Worm (Caenorhabditis elegans) whole organism, L1 larva: ENCODE data around the gene fzr-1.

Experiments
- C16A3.4 ChIP-seq: fragments of 150-350 bp; optimal IDR thresholded peaks from 2 replicates; lab custom pipeline; 2014; ENCODE audit warnings: missing biosample characterization, missing genetic modification characterization
- C34B4.2 ChIP-seq: sonication (generic microtip); optimal IDR thresholded peaks from 2 replicates; lab custom pipeline; 2017; ENCODE audit warnings: mild to moderate bottlenecking, missing genetic modification characterization, missing compliant biosample characterization
- F16B12.6 ChIP-seq: fragments of 150-350 bp; optimal IDR thresholded peaks from 2 replicates; lab custom pipeline; 2014; ENCODE audit warnings: missing biosample characterization, missing genetic modification characterization
- Y116A8C.19 ChIP-seq: sonication (generic microtip); optimal IDR thresholded peaks from 2 replicates; lab custom pipeline; 2016; ENCODE audit warnings: missing compliant biosample characterization, missing genetic modification characterization, borderline replicate concordance
- alr-1 ChIP-seq: fragments of 200-800 bp; sonication (Bioruptor generic); optimal IDR thresholded peaks from 2 replicates; lab custom pipeline; 2018; ENCODE audit warnings: borderline replicate concordance, mild to moderate bottlenecking, missing genetic modification characterization, missing compliant biosample characterization
- ceh-63 ChIP-seq: fragments of 200-800 bp; sonication (Bioruptor generic); optimal IDR thresholded peaks from 2 replicates; lab custom pipeline; 2018; ENCODE audit warnings: mild to moderate bottlenecking, missing genetic modification characterization, missing compliant biosample characterization
- ceh-82 ChIP-seq, 3 experiments: fragments of 150-350 bp in 1 of 3; sonication (generic microtip) in 2 of 3; optimal IDR thresholded peaks; 2 replicates each; lab custom pipeline; 2014 to 2017; ENCODE audit warnings: missing biosample characterization in 3 of 3, missing genetic modification characterization in 3 of 3
- ceh-88 ChIP-seq: fragments of 200-800 bp; sonication (Bioruptor generic); IDR thresholded peaks from 2 replicates; pipeline ENCODE4 v1.3.6; 2022; ENCODE audit warnings: missing genetic modification characterization, missing compliant biosample characterization
- ceh-90 ChIP-seq: sonication (generic microtip); optimal IDR thresholded peaks from 2 replicates; lab custom pipeline; 2016; ENCODE audit warnings: missing genetic modification characterization, missing compliant biosample characterization
- dpl-1 ChIP-seq, 3 experiments: fragments of 150-350 bp in 2 of 3; sonication (generic microtip) in 1 of 3; optimal IDR thresholded peaks; 2 replicates each; lab custom pipeline; 2014 to 2017; ENCODE audit warnings: missing biosample characterization in 3 of 3, missing genetic modification characterization in 3 of 3, missing genetic modification reagents in 3 of 3
- efl-1 ChIP-seq, 4 experiments: fragments of 150-350 bp; optimal IDR thresholded peaks in 3 of 4; peaks in 1 of 4; 1 replicate in 1 of 4; 2 replicates in 3 of 4; lab custom pipeline; 2014; ENCODE audit warnings: missing biosample characterization in 2 of 4, missing genetic modification characterization in 2 of 4, missing genetic modification reagents in 2 of 4
- efl-3 ChIP-seq: fragments of 200-800 bp; sonication (Bioruptor generic); optimal IDR thresholded peaks from 2 replicates; lab custom pipeline; 2018; ENCODE audit warnings: mild to moderate bottlenecking, missing genetic modification characterization, missing compliant biosample characterization
- egl-13 ChIP-seq: sonication (generic microtip); optimal IDR thresholded peaks from 2 replicates; lab custom pipeline; 2016; ENCODE audit warnings: missing genotype, missing genetic modification reagents, missing genetic modification characterization, missing compliant biosample characterization
- egl-27 ChIP-seq, 2 experiments: fragments of 150-350 bp in 1 of 2; sonication (generic microtip); optimal IDR thresholded peaks; 3 replicates each; lab custom pipeline; 2017 to 2018; ENCODE audit warnings: missing biosample characterization in 2 of 2, missing genetic modification characterization in 2 of 2, missing genetic modification reagents in 2 of 2
- elt-2 ChIP-seq: sonication (generic microtip); optimal IDR thresholded peaks from 2 replicates; lab custom pipeline; 2016; ENCODE audit warnings: missing genetic modification characterization, mild to moderate bottlenecking, inconsistent platforms, missing compliant biosample characterization, missing genetic modification reagents
- elt-3 ChIP-seq, 6 experiments: fragments of 150-350 bp in 1 of 6; sonication (generic microtip); optimal IDR thresholded peaks; 2 replicates each; lab custom pipeline; 2017 to 2018; ENCODE audit warnings: missing biosample characterization in 6 of 6, missing genetic modification characterization in 6 of 6, inconsistent platforms in 1 of 6
- fkh-10 ChIP-seq: sonication (generic microtip); optimal IDR thresholded peaks from 2 replicates; lab custom pipeline; 2017; ENCODE audit warnings: missing biosample characterization, missing genetic modification reagents, missing genetic modification characterization
- fkh-8 ChIP-seq: sonication (generic microtip); optimal IDR thresholded peaks from 2 replicates; lab custom pipeline; 2016; ENCODE audit warnings: mild to moderate bottlenecking, missing genetic modification characterization, missing compliant biosample characterization
- grh-1 ChIP-seq: fragments of 200-800 bp; sonication (Bioruptor generic); IDR thresholded peaks from 2 replicates; pipeline ENCODE4 v1.3.6; 2022; ENCODE audit warnings: missing genetic modification reagents, missing genetic modification characterization, missing compliant biosample characterization
- irx-1 ChIP-seq: sonication (generic microtip); optimal IDR thresholded peaks from 2 replicates; lab custom pipeline; 2016; ENCODE audit warnings: missing genetic modification characterization, missing compliant biosample characterization
- jun-1 ChIP-seq: fragments of 150-350 bp; optimal IDR thresholded peaks from 2 replicates; lab custom pipeline; 2014; ENCODE audit warnings: missing biosample characterization, missing genetic modification reagents, missing genetic modification characterization
- lin-13 ChIP-seq: fragments of 150-350 bp; optimal IDR thresholded peaks from 2 replicates; lab custom pipeline; 2014; ENCODE audit warnings: missing biosample characterization, missing genetic modification reagents, missing genetic modification characterization
- lin-14 ChIP-seq: fragments of 200-800 bp; sonication (Bioruptor generic); optimal IDR thresholded peaks from 2 replicates; lab custom pipeline; 2018; ENCODE audit warnings: mild to moderate bottlenecking, missing genetic modification characterization, moderate library complexity, missing compliant biosample characterization
- lin-35 ChIP-seq, 2 experiments: fragments of 150-350 bp; optimal IDR thresholded peaks; 2 replicates each; lab custom pipeline; 2014; ENCODE audit warnings: missing biosample characterization in 2 of 2, missing genetic modification characterization in 2 of 2, missing genetic modification reagents in 2 of 2
- lir-3 ChIP-seq: sonication (generic microtip); optimal IDR thresholded peaks from 2 replicates; lab custom pipeline; 2016; ENCODE audit warnings: mild to moderate bottlenecking, missing genetic modification characterization, moderate library complexity, missing compliant biosample characterization; ENCODE audit not compliant: poor library complexity
- mab-9 ChIP-seq: fragments of 200-800 bp; sonication (Bioruptor generic); IDR thresholded peaks from 2 replicates; pipeline ENCODE4 v1.3.6; 2022; ENCODE audit warnings: missing genetic modification reagents, missing genetic modification characterization, missing compliant biosample characterization
- nhr-11 ChIP-seq: fragments of 150-350 bp; optimal IDR thresholded peaks from 2 replicates; lab custom pipeline; 2014; ENCODE audit warnings: missing biosample characterization, missing genetic modification characterization
- nhr-12 ChIP-seq: sonication (generic microtip); optimal IDR thresholded peaks from 2 replicates; lab custom pipeline; 2017; ENCODE audit warnings: missing biosample characterization, missing genetic modification characterization
- nhr-19 ChIP-seq: fragments of 200-800 bp; sonication (Bioruptor generic); conservative IDR thresholded peaks from 2 replicates; pipeline ENCODE4 v1.3.6; 2022; ENCODE audit warnings: missing genetic modification characterization, missing compliant biosample characterization
- nhr-237 ChIP-seq: fragments of 150-350 bp; optimal IDR thresholded peaks from 2 replicates; lab custom pipeline; 2014; ENCODE audit warnings: missing biosample characterization, missing genetic modification characterization
- nhr-71 ChIP-seq: sonication (generic microtip); optimal IDR thresholded peaks from 2 replicates; lab custom pipeline; 2016; ENCODE audit warnings: mild to moderate bottlenecking, missing genetic modification characterization, moderate library complexity, missing compliant biosample characterization
- nhr-85 ChIP-seq: sonication (generic microtip); peaks from one replicate; lab custom pipeline; 2016; ENCODE audit warnings: missing genetic modification characterization, inconsistent platforms, missing compliant biosample characterization
- pag-3 ChIP-seq: sonication (generic microtip); optimal IDR thresholded peaks from 2 replicates; lab custom pipeline; 2017; ENCODE audit warnings: missing genetic modification characterization, mild to moderate bottlenecking, missing compliant biosample characterization, antibody characterized with exemption, borderline replicate concordance; ENCODE audit not compliant: insufficient read depth
- pax-3 ChIP-seq: fragments of 200-800 bp; sonication (Bioruptor generic); optimal IDR thresholded peaks from 2 replicates; lab custom pipeline; 2018; ENCODE audit warnings: mild to moderate bottlenecking, missing genetic modification characterization, moderate library complexity, missing compliant biosample characterization
- skn-1 ChIP-seq: fragments of 150-350 bp; optimal IDR thresholded peaks from 2 replicates; lab custom pipeline; 2014; ENCODE audit warnings: missing biosample characterization, missing genetic modification characterization
- snpc-4 ChIP-seq: fragments of 150-350 bp; optimal IDR thresholded peaks from 2 replicates; lab custom pipeline; 2014; ENCODE audit warnings: missing biosample characterization, missing genetic modification characterization
- sox-4 ChIP-seq: sonication (generic microtip); optimal IDR thresholded peaks from 2 replicates; lab custom pipeline; 2016; ENCODE audit warnings: missing genetic modification characterization, missing compliant biosample characterization
- sup-37 ChIP-seq: fragments of 200-800 bp; sonication (Bioruptor generic); optimal IDR thresholded peaks from 2 replicates; lab custom pipeline; 2018; ENCODE audit warnings: mild to moderate bottlenecking, missing genetic modification characterization, missing compliant biosample characterization
- swsn-7 ChIP-seq: sonication (generic microtip); optimal IDR thresholded peaks from 2 replicates; lab custom pipeline; 2016; ENCODE audit warnings: missing genetic modification characterization, missing compliant biosample characterization
- unc-62 ChIP-seq: fragments of 150-350 bp; optimal IDR thresholded peaks from 2 replicates; lab custom pipeline; 2014; ENCODE audit warnings: missing biosample characterization, missing genetic modification reagents, missing genetic modification characterization
- unc-86 ChIP-seq: sonication (generic microtip); optimal IDR thresholded peaks from 2 replicates; lab custom pipeline; 2016; ENCODE audit warnings: missing genetic modification characterization, missing compliant biosample characterization
- unc-98 ChIP-seq: fragments of 200-800 bp; sonication (Bioruptor generic); IDR thresholded peaks from 2 replicates; pipeline ENCODE4 v1.3.6; 2022; ENCODE audit warnings: missing genetic modification characterization, missing compliant biosample characterization
- xbp-1 ChIP-seq: sonication (generic microtip); optimal IDR thresholded peaks from 2 replicates; lab custom pipeline; 2016; ENCODE audit warnings: missing genetic modification characterization, missing compliant biosample characterization
- ztf-11 ChIP-seq, 2 experiments: sonication (generic microtip); optimal IDR thresholded peaks; 2 replicates each; lab custom pipeline; 2016 to 2017; ENCODE audit warnings: missing genetic modification characterization in 2 of 2, missing biosample characterization in 1 of 2, missing compliant biosample characterization in 1 of 2

The fzr-1 gene

DNA sequence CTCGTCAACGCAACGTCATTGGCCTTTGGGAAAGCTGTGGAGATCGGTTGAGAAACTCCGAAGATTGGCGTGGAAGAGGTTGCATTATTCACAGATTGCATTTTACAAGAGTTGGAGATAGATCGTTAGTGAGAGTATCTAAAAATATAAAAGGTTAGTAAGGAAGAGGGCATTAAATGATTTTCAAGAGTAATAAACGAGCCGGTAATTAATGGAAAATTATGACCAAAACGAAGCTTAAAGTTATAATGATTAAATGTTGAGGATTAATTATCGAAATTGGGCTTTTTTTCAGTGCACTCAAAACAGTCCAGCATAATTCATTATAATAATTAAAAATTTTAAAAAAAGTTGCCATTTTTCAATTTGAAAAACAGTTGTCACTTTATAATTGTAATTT is 35.0 kb downstream of the fzr-1 start, which contains the start of gene pap-2:
pap-2 (minus strand) TSS at position 101 of the 400 bp plus-strand sequence.
- TF ChIP-seq swsn-7, result no peak
- no peak for TF ChIP-seq mab-9 (GFP tag; lab: Robert Waterston, UW)
- TF ChIP-seq dpl-1 (GFP tag; optimal IDR thresholded peaks at IDR 0.05; lab: Kevin White, UChicago), result no peak
- TF ChIP-seq unc-86 (tag; lab: Kevin White, UChicago), result no peak
- TF ChIP-seq nhr-11 (tag; lab: Kevin White, UChicago), result no peak
- TF ChIP-seq nhr-85 (tag; lab: Kevin White, UChicago), result no peak
- TF ChIP-seq ceh-88 (GFP tag; lab: Robert Waterston, UW), result no peak
- TF ChIP-seq elt-3 (tag; optimal IDR thresholded peaks at IDR 0.05; lab: Kevin White, UChicago), result no peak
- TF ChIP-seq nhr-12 (tag; lab: Kevin White, UChicago), result no peak
- TF ChIP-seq egl-27 (tag; optimal IDR thresholded peaks at IDR 0.05; lab: Kevin White, UChicago), result no peak
- no peak for TF ChIP-seq egl-13
- TF ChIP-seq lin-13 (GFP tag; lab: Kevin White, UChicago), result no peak
- no peak for TF ChIP-seq efl-3 (GFP tag; lab: Kevin White, UChicago)
- TF ChIP-seq, all 84 proteins: peak for 0

DNA sequence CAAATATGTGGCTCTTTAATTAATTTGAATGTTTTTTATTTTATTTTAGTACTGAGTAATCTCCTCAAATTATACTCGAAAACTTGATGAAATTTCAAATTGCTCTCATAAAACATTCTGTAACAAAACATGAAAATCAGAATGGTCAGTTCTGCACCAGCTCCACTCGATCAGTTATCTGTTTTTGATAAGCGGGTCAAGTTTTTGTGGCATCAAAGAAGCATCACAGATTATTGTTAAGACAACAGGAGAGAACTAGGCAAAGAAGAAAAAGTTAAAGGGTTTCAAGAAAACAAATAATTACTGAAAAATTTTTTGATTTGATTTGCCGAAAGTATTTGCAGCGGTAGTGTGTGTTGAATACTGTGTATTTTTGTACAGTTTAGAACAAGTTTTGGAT is 37.1 kb downstream of the fzr-1 start:
- no peak for TF ChIP-seq unc-98
- no peak for TF ChIP-seq pax-3 (tag; lab: Kevin White, UChicago)
- no peak for TF ChIP-seq nhr-237 (tag; lab: Kevin White, UChicago)
- TF ChIP-seq irx-1 (tag; lab: Kevin White, UChicago), result no peak
- TF ChIP-seq sox-4 (tag; lab: Kevin White, UChicago), result no peak
- no peak for TF ChIP-seq nhr-11 (tag; lab: Kevin White, UChicago)
- TF ChIP-seq mab-9 (GFP tag; lab: Robert Waterston, UW), result no peak
- no peak for TF ChIP-seq sup-37 (GFP tag; lab: Kevin White, UChicago)
- TF ChIP-seq elt-2 (tag; lab: Kevin White, UChicago), result peak; percentile 63
- no peak for TF ChIP-seq nhr-85 (tag; lab: Kevin White, UChicago)
- no peak for TF ChIP-seq ceh-63
- no peak for TF ChIP-seq nhr-71
- TF ChIP-seq grh-1 (GFP tag; lab: Robert Waterston, UW), result no peak
- no peak for TF ChIP-seq jun-1
- no peak for TF ChIP-seq ceh-82 (tag; optimal IDR thresholded peaks at IDR 0.05; lab: Kevin White, UChicago)
- TF ChIP-seq nhr-12 (tag; lab: Kevin White, UChicago), result no peak
- no peak for TF ChIP-seq skn-1 (tag; lab: Kevin White, UChicago)
- TF ChIP-seq nhr-19, result peak; percentile 62
- no peak for TF ChIP-seq alr-1 (tag; lab: Kevin White, UChicago)
- TF ChIP-seq lin-35 (GFP tag; optimal IDR thresholded peaks at IDR 0.05; lab: Kevin White, UChicago), result peak in 1 of 2 experiments; percentile 3

DNA sequence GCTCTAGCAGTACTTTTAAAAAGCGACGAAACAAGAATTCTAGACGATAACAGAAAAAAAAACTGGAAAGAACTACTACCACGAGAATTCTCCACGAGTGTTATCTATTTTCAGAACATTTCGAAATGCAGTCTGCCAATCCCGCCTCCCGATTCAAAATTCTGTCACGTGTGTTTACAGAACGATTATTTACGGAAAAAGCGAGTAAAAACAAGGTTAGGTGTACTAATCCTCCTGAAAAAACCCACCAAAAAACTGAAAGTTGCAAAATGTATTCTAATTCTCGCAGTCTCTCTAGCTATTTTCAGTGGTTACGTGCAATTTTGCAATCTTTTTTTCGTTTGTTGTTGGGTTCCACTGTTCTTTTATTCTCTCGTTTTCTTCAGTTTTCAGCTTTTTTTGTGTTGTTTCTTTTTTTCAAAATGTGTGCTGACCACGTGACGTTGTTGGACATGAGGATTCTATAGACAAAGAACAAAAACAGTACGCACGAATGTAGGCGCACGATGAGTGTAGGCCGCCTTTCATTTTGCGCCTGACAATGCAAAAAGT is 37.7 kb downstream of the fzr-1 start:
- TF ChIP-seq lin-35 (GFP tag; optimal IDR thresholded peaks at IDR 0.05; lab: Kevin White, UChicago) (peak in 1 of 2 experiments; percentile 44), efl-1 (optimal IDR thresholded peaks at IDR 0.05; lab: Kevin White, UChicago) (no peak), efl-1 (GFP tag; optimal IDR thresholded peaks at IDR 0.05 in 1 of 2; lab: Kevin White, UChicago) (peak in 1 of 2 experiments; percentile 42), dpl-1 (GFP tag; optimal IDR thresholded peaks at IDR 0.05; lab: Kevin White, UChicago) (no peak)

DNA sequence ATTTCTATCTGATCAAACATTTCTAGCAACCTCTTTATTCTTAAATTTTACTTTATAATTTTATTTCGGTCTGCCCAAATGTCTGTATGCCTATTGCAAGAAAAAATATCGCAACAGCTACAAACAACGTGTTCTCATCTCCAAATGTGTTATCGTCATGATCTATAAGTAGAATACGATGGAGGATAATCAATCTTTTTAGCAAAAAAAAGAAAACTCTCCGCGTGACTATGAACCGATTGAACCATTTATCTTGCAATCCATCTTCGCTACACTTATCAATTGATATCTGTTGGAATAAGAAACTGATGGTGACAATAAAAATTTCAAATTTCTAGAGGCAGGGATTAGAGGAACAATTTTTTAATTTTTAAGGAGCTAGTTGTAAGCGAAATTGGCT is 38.3 kb downstream of the fzr-1 start:
- TF ChIP-seq ceh-90 (tag; lab: Kevin White, UChicago), result no peak
- no peak for TF ChIP-seq Y116A8C.19 (tag; lab: Kevin White, UChicago)
- TF ChIP-seq xbp-1 (tag; lab: Kevin White, UChicago), result no peak
- TF ChIP-seq snpc-4 (tag; lab: Kevin White, UChicago), result no peak
- peak; percentile 45 for TF ChIP-seq nhr-71
- TF ChIP-seq F16B12.6 (tag; lab: Kevin White, UChicago), result no peak
- no peak for TF ChIP-seq fkh-8 (tag; lab: Kevin White, UChicago)
- TF ChIP-seq ztf-11 (tag; optimal IDR thresholded peaks at IDR 0.05; lab: Kevin White, UChicago), result no peak
- TF ChIP-seq pag-3 (tag; lab: Kevin White, UChicago), result no peak
- no peak for TF ChIP-seq ceh-88 (GFP tag; lab: Robert Waterston, UW)
- peak; percentile 88 for TF ChIP-seq nhr-85 (tag; lab: Kevin White, UChicago)
- peak; percentile 43 for TF ChIP-seq lin-14 (GFP tag; lab: Kevin White, UChicago)
- TF ChIP-seq nhr-19, result peak; percentile 39
- TF ChIP-seq lir-3, result no peak
- no peak for TF ChIP-seq C34B4.2 (tag; lab: Kevin White, UChicago)
- no peak for TF ChIP-seq unc-62 (GFP tag; lab: Kevin White, UChicago)
- no peak for TF ChIP-seq ceh-82 (tag; optimal IDR thresholded peaks at IDR 0.05; lab: Kevin White, UChicago)
- TF ChIP-seq swsn-7, result no peak
- TF ChIP-seq fkh-10 (GFP tag; lab: Kevin White, UChicago), result no peak
- no peak for TF ChIP-seq nhr-11 (tag; lab: Kevin White, UChicago)
- no peak for TF ChIP-seq C16A3.4 (tag; lab: Kevin White, UChicago)
- peak in 1 of 2 experiments; percentile 7 for TF ChIP-seq lin-35 (GFP tag; optimal IDR thresholded peaks at IDR 0.05; lab: Kevin White, UChicago)
